Fruit fly (Drosophila melanogaster) whole organism, embryonic: Measurements from ENCODE around the gene Mics1.

Experiments
- Awh ChIP-seq: fragments of 200-800 bp; sonication (Bioruptor generic); IDR thresholded peaks from 2 replicates; pipeline ENCODE4, ENCODE4 v1.3.6; 2022; ENCODE audit warnings: missing biosample characterization, missing genetic modification characterization
- CG12236 ChIP-seq: fragments of 200-800 bp; sonication (Bioruptor generic); optimal IDR thresholded peaks from 2 replicates; lab custom pipeline; 2016; ENCODE audit warnings: missing biosample characterization, missing genetic modification characterization
- CG12942 ChIP-seq: fragments of 200-800 bp; sonication (Bioruptor generic); optimal IDR thresholded peaks from 3 replicates; lab custom pipeline; 2016; ENCODE audit warnings: missing biosample characterization, missing genetic modification characterization
- CG13296 ChIP-seq: fragments of 200-800 bp; sonication (Bioruptor generic); optimal IDR thresholded peaks from 3 replicates; lab custom pipeline; 2018; ENCODE audit warnings: missing biosample characterization, mild to moderate bottlenecking, missing genetic modification characterization
- CG1529 ChIP-seq: fragments of 200-800 bp; sonication (Bioruptor generic); optimal IDR thresholded peaks from 3 replicates; lab custom pipeline; 2018; ENCODE audit warnings: missing biosample characterization, missing genetic modification characterization
- CG15601 ChIP-seq: fragments of 200-800 bp; sonication (Bioruptor generic); optimal IDR thresholded peaks from 3 replicates; lab custom pipeline; 2019; ENCODE audit warnings: missing biosample characterization, mild to moderate bottlenecking, missing genetic modification characterization, moderate library complexity
- CG15696 ChIP-seq: fragments of 200-800 bp; sonication (Bioruptor generic); optimal IDR thresholded peaks from 2 replicates; lab custom pipeline; 2019; ENCODE audit warnings: missing biosample characterization, mild to moderate bottlenecking, missing genetic modification characterization, moderate library complexity
- CG16815 ChIP-seq: fragments of 200-800 bp; sonication (Bioruptor generic); optimal IDR thresholded peaks from 3 replicates; lab custom pipeline; 2017; ENCODE audit warnings: missing biosample characterization, mild to moderate bottlenecking, missing genetic modification characterization
- CG17385 ChIP-seq: fragments of 200-800 bp; sonication (Bioruptor generic); optimal IDR thresholded peaks from 3 replicates; lab custom pipeline; 2018; ENCODE audit warnings: missing biosample characterization, mild to moderate bottlenecking, missing genetic modification characterization
- CG18476 ChIP-seq: fragments of 200-800 bp; sonication (Bioruptor generic); optimal IDR thresholded peaks from 2 replicates; lab custom pipeline; 2016; ENCODE audit warnings: missing biosample characterization, mild to moderate bottlenecking, missing genetic modification characterization
- CG2889 ChIP-seq: fragments of 200-800 bp; sonication (Bioruptor generic); IDR thresholded peaks from 3 replicates; pipeline ENCODE4 v1.3.6; 2022; ENCODE audit warnings: missing biosample characterization, missing genetic modification characterization
- CG3281 ChIP-seq: fragments of 200-800 bp; sonication (Bioruptor generic); optimal IDR thresholded peaks from 3 replicates; lab custom pipeline; 2017; ENCODE audit warnings: missing biosample characterization, mild to moderate bottlenecking, missing genetic modification characterization
- CG4328 ChIP-seq: fragments of 200-800 bp; sonication (Bioruptor generic); optimal IDR thresholded peaks from 3 replicates; lab custom pipeline; 2017; ENCODE audit warnings: missing biosample characterization, missing genetic modification reagents, missing genetic modification characterization
- CG43689 ChIP-seq: fragments of 200-800 bp; sonication (Bioruptor generic); IDR thresholded peaks from 2 replicates; pipeline ENCODE4 v1.3.6; 2022; ENCODE audit warnings: missing biosample characterization, missing genetic modification characterization
- CG7963 ChIP-seq: fragments of 200-800 bp; sonication (Bioruptor generic); IDR thresholded peaks from 3 replicates; pipeline ENCODE4 v1.3.6; 2022; ENCODE audit warnings: missing biosample characterization, missing genetic modification characterization; ENCODE audit not compliant: partially characterized antibody
- CG8089 ChIP-seq: fragments of 200-800 bp; sonication (Bioruptor generic); optimal IDR thresholded peaks from 3 replicates; lab custom pipeline; 2016; ENCODE audit warnings: missing biosample characterization, missing genetic modification characterization
- CG8281 ChIP-seq: fragments of 200-800 bp; sonication (Bioruptor generic); optimal IDR thresholded peaks from 2 replicates; lab custom pipeline; 2018; ENCODE audit warnings: missing biosample characterization, mild to moderate bottlenecking, missing genetic modification characterization, moderate library complexity
- CG9215 ChIP-seq: fragments of 200-800 bp; sonication (Bioruptor generic); IDR thresholded peaks from 2 replicates; pipeline ENCODE4 v1.3.6; 2022; ENCODE audit warnings: missing biosample characterization, missing genetic modification characterization
- Dip3 ChIP-seq: fragments of 200-800 bp; sonication (Bioruptor generic); optimal IDR thresholded peaks from 3 replicates; lab custom pipeline; 2016; ENCODE audit warnings: missing biosample characterization, missing genetic modification characterization
- H15 ChIP-seq: fragments of 200-800 bp; sonication (Bioruptor generic); IDR thresholded peaks from 3 replicates; pipeline ENCODE4 v1.3.6; 2022; ENCODE audit warnings: missing biosample characterization, missing genetic modification characterization
- HLHmδ ChIP-seq: fragments of 200-800 bp; sonication (Bioruptor generic); optimal IDR thresholded peaks from 2 replicates; lab custom pipeline; 2018; ENCODE audit warnings: missing biosample characterization, mild to moderate bottlenecking, missing genetic modification characterization, moderate library complexity
- Lim3 ChIP-seq: fragments of 200-800 bp; sonication (Bioruptor generic); IDR thresholded peaks from 2 replicates; pipeline ENCODE4 v1.3.6; 2022; ENCODE audit warnings: missing biosample characterization, missing genetic modification characterization
- Lpt ChIP-seq: fragments of >200 bp; optimal IDR thresholded peaks from 2 replicates; lab custom pipeline; 2018; ENCODE audit warnings: missing biosample characterization, missing genetic modification characterization
- Mad ChIP-seq: fragments of 200-800 bp; sonication (Bioruptor generic); optimal IDR thresholded peaks from 2 replicates; lab custom pipeline; 2016; ENCODE audit warnings: missing biosample characterization, missing genetic modification characterization
- Max ChIP-seq: fragments of 200-800 bp; sonication (Bioruptor generic); optimal IDR thresholded peaks from 2 replicates; lab custom pipeline; 2016; ENCODE audit warnings: missing biosample characterization, mild to moderate bottlenecking, missing genetic modification characterization
- NfI ChIP-seq: fragments of 200-800 bp; sonication (Bioruptor generic); optimal IDR thresholded peaks from 3 replicates; lab custom pipeline; 2018; ENCODE audit warnings: missing biosample characterization, mild to moderate bottlenecking, missing genetic modification characterization, moderate library complexity
- Six4 ChIP-seq: fragments of 200-800 bp; sonication (Bioruptor generic); optimal IDR thresholded peaks from 2 replicates; lab custom pipeline; 2016; ENCODE audit warnings: missing biosample characterization, missing genetic modification characterization
- Sry-δ ChIP-seq: fragments of 200-800 bp; sonication (Bioruptor generic); optimal IDR thresholded peaks from 2 replicates; lab custom pipeline; 2016; ENCODE audit warnings: missing biosample characterization, missing genetic modification characterization
- ap ChIP-seq: fragments of 200-800 bp; sonication (Bioruptor generic); IDR thresholded peaks from 2 replicates; pipeline ENCODE4 v1.3.6; 2022; ENCODE audit warnings: missing biosample characterization, missing genetic modification characterization
- bsh ChIP-seq, 2 experiments: fragments of 200-800 bp; sonication (Bioruptor generic); optimal IDR thresholded peaks; 2 replicates each; lab custom pipeline; 2017 to 2018; ENCODE audit warnings: mild to moderate bottlenecking in 2 of 2, missing biosample characterization in 2 of 2, missing genetic modification characterization in 2 of 2, moderate library complexity in 1 of 2
- caup ChIP-seq: fragments of 200-800 bp; sonication (Bioruptor generic); optimal IDR thresholded peaks from 3 replicates; lab custom pipeline; 2017; ENCODE audit warnings: missing biosample characterization, mild to moderate bottlenecking, missing genetic modification characterization, moderate library complexity; ENCODE audit not compliant: severe bottlenecking
- crp ChIP-seq, 2 experiments: fragments of 200-800 bp; sonication (Bioruptor generic); optimal IDR thresholded peaks; 2 replicates in 1 of 2; 3 replicates in 1 of 2; lab custom pipeline; 2017; ENCODE audit warnings: missing biosample characterization in 2 of 2, missing genetic modification characterization in 2 of 2, mild to moderate bottlenecking in 1 of 2, moderate library complexity in 1 of 2
- dmrt11E ChIP-seq: fragments of 200-800 bp; sonication (Bioruptor generic); optimal IDR thresholded peaks from 3 replicates; lab custom pipeline; 2018; ENCODE audit warnings: missing biosample characterization, mild to moderate bottlenecking, missing genetic modification characterization, moderate library complexity
- exex ChIP-seq: fragments of 200-800 bp; sonication (Bioruptor generic); optimal IDR thresholded peaks from 4 replicates; lab custom pipeline; 2018; ENCODE audit warnings: missing biosample characterization, mild to moderate bottlenecking, missing genetic modification characterization, moderate library complexity
- fu2 ChIP-seq: fragments of 200-800 bp; sonication (Bioruptor generic); optimal IDR thresholded peaks from 2 replicates; lab custom pipeline; 2016; ENCODE audit warnings: missing biosample characterization, missing genetic modification characterization
- inv ChIP-seq: fragments of 200-800 bp; sonication (Bioruptor generic); IDR thresholded peaks from 2 replicates; pipeline ENCODE4 v1.3.6; 2022; ENCODE audit warnings: missing biosample characterization, missing genetic modification characterization; ENCODE audit not compliant: partially characterized antibody
- jumu ChIP-seq: fragments of 200-800 bp; sonication (Bioruptor generic); optimal IDR thresholded peaks from 3 replicates; lab custom pipeline; 2016; ENCODE audit warnings: missing biosample characterization, missing genetic modification characterization
- maf-S ChIP-seq: fragments of 200-800 bp; sonication (Bioruptor generic); optimal IDR thresholded peaks from 2 replicates; lab custom pipeline; 2016; ENCODE audit warnings: missing biosample characterization, missing genetic modification characterization
- nau ChIP-seq: fragments of 200-800 bp; sonication (Bioruptor generic); optimal IDR thresholded peaks from 3 replicates; lab custom pipeline; 2017; ENCODE audit warnings: missing biosample characterization, mild to moderate bottlenecking, missing genetic modification characterization, missing genetic modification reagents
- odd ChIP-seq: fragments of 200-800 bp; sonication (Bioruptor generic); optimal IDR thresholded peaks from 2 replicates; lab custom pipeline; 2017; ENCODE audit warnings: missing biosample characterization, mild to moderate bottlenecking, missing genetic modification characterization
- onecut ChIP-seq: fragments of 200-800 bp; sonication (Bioruptor generic); IDR thresholded peaks from 2 replicates; pipeline ENCODE4 v1.3.6; 2022; ENCODE audit warnings: missing biosample characterization, missing genetic modification characterization
- org-1 ChIP-seq: fragments of 200-800 bp; sonication (Bioruptor generic); optimal IDR thresholded peaks from 2 replicates; lab custom pipeline; 2017; ENCODE audit warnings: missing biosample characterization, missing genetic modification characterization
- row ChIP-seq: fragments of 200-800 bp; sonication (Bioruptor generic); IDR thresholded peaks from 3 replicates; pipeline ENCODE4 v1.3.6; 2022; ENCODE audit warnings: missing biosample characterization, missing genetic modification characterization
- sna ChIP-seq: fragments of 200-800 bp; sonication (Bioruptor generic); IDR thresholded peaks from 2 replicates; pipeline ENCODE4 v1.3.6; 2022; ENCODE audit warnings: missing biosample characterization, missing genetic modification characterization; ENCODE audit not compliant: partially characterized antibody
- sob ChIP-seq: fragments of 200-800 bp; sonication (Bioruptor generic); IDR thresholded peaks from 2 replicates; pipeline ENCODE4 v1.3.6; 2022; ENCODE audit warnings: missing biosample characterization, missing genetic modification characterization
- sug ChIP-seq: fragments of 200-800 bp; optimal IDR thresholded peaks from 2 replicates; lab custom pipeline; 2019; ENCODE audit warnings: missing biosample characterization, mild to moderate bottlenecking, missing genetic modification characterization, moderate library complexity
- tio ChIP-seq: fragments of 200-800 bp; sonication (Bioruptor generic); optimal IDR thresholded peaks from 2 replicates; lab custom pipeline; 2017; ENCODE audit warnings: missing biosample characterization, missing genetic modification characterization, inconsistent platforms
- twi ChIP-seq: fragments of 200-800 bp; optimal IDR thresholded peaks from 2 replicates; lab custom pipeline; 2019; ENCODE audit warnings: missing biosample characterization, mild to moderate bottlenecking, missing genetic modification characterization, moderate library complexity
- usp ChIP-seq: fragments of >200 bp; optimal IDR thresholded peaks from 2 replicates; lab custom pipeline; 2017; ENCODE audit warnings: missing biosample characterization, missing genetic modification characterization
- wdn ChIP-seq: fragments of 200-800 bp; sonication (Bioruptor generic); IDR thresholded peaks from 2 replicates; pipeline ENCODE4 v1.3.6; 2022; ENCODE audit warnings: missing biosample characterization, missing genetic modification characterization

Mics1 gene

DNA sequence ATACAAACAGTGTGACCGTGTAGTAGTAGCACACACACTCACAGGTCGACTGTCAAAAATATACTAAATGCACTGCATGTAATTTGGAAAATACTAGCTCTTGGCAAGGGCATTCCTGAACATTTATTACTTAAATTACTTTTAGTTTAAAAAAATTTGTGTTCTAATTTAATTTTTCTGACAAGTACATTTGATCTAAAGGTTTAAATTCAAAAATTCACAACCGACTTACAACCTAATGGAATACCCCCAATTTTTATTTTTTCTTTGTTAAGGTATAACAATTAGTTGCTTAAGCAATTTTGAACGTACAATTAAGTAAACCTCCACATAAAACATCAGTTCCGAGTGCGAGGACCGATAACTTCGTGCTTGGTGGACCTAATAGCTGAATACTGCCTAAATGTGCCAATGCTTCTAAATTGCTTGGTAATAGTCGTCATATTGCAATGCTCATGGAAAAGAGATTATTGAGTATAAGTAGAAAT lies 28.4 kb downstream of the Mics1 start, which contains the start of gene CG1142 (continued):
- TF ChIP-seq fu2: peak; percentile 95
- TF ChIP-seq CG2889 (GFP tag; lab: Robert Waterston, UW): peak; percentile 98
- peak; percentile 100 for TF ChIP-seq dmrt11E (tag; lab: Kevin White, UChicago)
- no peak for TF ChIP-seq inv (GFP tag; lab: Robert Waterston, UW)
- TF ChIP-seq bsh (GFP tag; optimal IDR thresholded peaks at IDR 0.05; lab: Kevin White, UChicago): peak in 1 of 2 experiments; percentile 99
- no peak for TF ChIP-seq usp
- TF ChIP-seq caup (GFP tag; lab: Kevin White, UChicago): peak; percentile 98
- TF ChIP-seq onecut (GFP tag; lab: Robert Waterston, UW): peak; percentile 95
- TF ChIP-seq ap (GFP tag; lab: Robert Waterston, UW): peak; percentile 99
- TF ChIP-seq crp (GFP tag; optimal IDR thresholded peaks at IDR 0.05; lab: Kevin White, UChicago): peak in 1 of 2 experiments; percentile 71
- peak; percentile 97 for TF ChIP-seq row (GFP tag; lab: Robert Waterston, UW)
- TF ChIP-seq H15 (GFP tag; lab: Robert Waterston, UW): peak; percentile 98
- TF ChIP-seq CG12942 (GFP tag; lab: Kevin White, UChicago): peak; percentile 97
- TF ChIP-seq CG7963: no peak
- TF ChIP-seq CG16815 (GFP tag; lab: Kevin White, UChicago): peak; percentile 96
- peak; percentile 95 for TF ChIP-seq CG4328
- peak; percentile 95 for TF ChIP-seq CG12236 (GFP tag; lab: Kevin White, UChicago)
- peak; percentile 97 for TF ChIP-seq maf-S (GFP tag; lab: Kevin White, UChicago)
- peak; percentile 96 for TF ChIP-seq Dip3 (GFP tag; lab: Kevin White, UChicago)
- TF ChIP-seq tio (GFP tag; lab: Kevin White, UChicago): peak; percentile 97
- peak; percentile 94 for TF ChIP-seq nau (GFP tag; lab: Kevin White, UChicago)
- peak; percentile 98 for TF ChIP-seq Six4 (GFP tag; lab: Kevin White, UChicago)
- TF ChIP-seq wdn: peak; percentile 98
- peak; percentile 98 for TF ChIP-seq CG3281 (GFP tag; lab: Kevin White, UChicago)
- peak; percentile 98 for TF ChIP-seq CG15601
- TF ChIP-seq twi: peak; percentile 98
- TF ChIP-seq HLHmδ (GFP tag; lab: Kevin White, UChicago): peak; percentile 31
- peak; percentile 97 for TF ChIP-seq CG8089 (GFP tag; lab: Kevin White, UChicago)
- peak; percentile 98 for TF ChIP-seq NfI (GFP tag; lab: Kevin White, UChicago)
- peak; percentile 97 for TF ChIP-seq CG1529 (GFP tag; lab: Kevin White, UChicago)
- TF ChIP-seq CG13296 (GFP tag; lab: Kevin White, UChicago): peak; percentile 98
- TF ChIP-seq Max (GFP tag; lab: Kevin White, UChicago): peak; percentile 98
- TF ChIP-seq CG15696: peak; percentile 99
- TF ChIP-seq Lpt (GFP tag; lab: Kevin White, UChicago): no peak
- peak; percentile 73 for TF ChIP-seq Sry-δ (GFP tag; lab: Kevin White, UChicago)
- peak; percentile 91 for TF ChIP-seq exex (tag; lab: Kevin White, UChicago)
- TF ChIP-seq CG8281 (tag; lab: Kevin White, UChicago): peak; percentile 93
- TF ChIP-seq Mad (GFP tag; lab: Kevin White, UChicago): peak; percentile 95
- peak; percentile 96 for TF ChIP-seq sob (GFP tag; lab: Robert Waterston, UW)
- peak; percentile 95 for TF ChIP-seq odd (GFP tag; lab: Kevin White, UChicago)
- TF ChIP-seq Lim3 (GFP tag; lab: Robert Waterston, UW): peak; percentile 88
- peak; percentile 96 for TF ChIP-seq sug (tag; lab: Kevin White, UChicago)
- peak; percentile 96 for TF ChIP-seq org-1 (GFP tag; lab: Kevin White, UChicago)
- TF ChIP-seq jumu (GFP tag; lab: Kevin White, UChicago): peak; percentile 92
- no peak for TF ChIP-seq sna (GFP tag; lab: Robert Waterston, UW)
- peak; percentile 99 for TF ChIP-seq Awh (GFP tag; lab: Robert Waterston, UW)
- peak; percentile 94 for TF ChIP-seq CG9215 (GFP tag; lab: Robert Waterston, UW)
- peak; percentile 96 for TF ChIP-seq CG18476 (GFP tag; lab: Kevin White, UChicago)
- TF ChIP-seq CG43689 (GFP tag; lab: Robert Waterston, UW): peak; percentile 96
- peak; percentile 98 for TF ChIP-seq CG17385
